Fruit fly (Drosophila melanogaster): ENCODE results near the gene CG43232.

CG43232 gene

dm6 chr2L:6964022-6964434 is 32.1 kb downstream of the CG43232 start, which contains the start of the genes sip2 and Coprox (continued):
- TF ChIP-seq Sox102F (GFP tag; optimal IDR thresholded peaks at IDR 0.05) (no peak), Adf1 (GFP tag; IDR thresholded peaks at IDR 0.05) (no peak), D (optimal IDR thresholded peaks at IDR 0.05) (no peak), D (GFP tag; optimal IDR thresholded peaks at IDR 0.05) (no peak), Ets97D (GFP tag; optimal IDR thresholded peaks at IDR 0.05) (no peak), cg (GFP tag; optimal IDR thresholded peaks at IDR 0.05) (no peak), CG13775 (GFP tag; optimal IDR thresholded peaks at IDR 0.05) (peak; percentile 68), CG1233 (GFP tag; optimal IDR thresholded peaks at IDR 0.05) (no peak), abd-A (tag; optimal IDR thresholded peaks at IDR 0.05) (no peak), CG17912 (GFP tag; optimal IDR thresholded peaks at IDR 0.05) (no peak), Ravus (GFP tag; IDR thresholded peaks at IDR 0.05) (no peak), mld (GFP tag; IDR thresholded peaks at IDR 0.05; ENCODE audit: partially characterized antibody) (no peak), oc (tag; optimal IDR thresholded peaks at IDR 0.05) (no peak), cad (GFP tag; optimal IDR thresholded peaks at IDR 0.05) (no peak), CG1602 (GFP tag; optimal IDR thresholded peaks at IDR 0.05) (peak; percentile 52), CG10321 (GFP tag; IDR thresholded peaks at IDR 0.05) (no peak), dati (GFP tag; IDR thresholded peaks at IDR 0.05) (no peak), slou (GFP tag; optimal IDR thresholded peaks at IDR 0.05) (no peak), CG4617 (GFP tag; optimal IDR thresholded peaks at IDR 0.05; ENCODE audit: borderline replicate concordance) (peak; percentile 21), CG17385 (GFP tag; optimal IDR thresholded peaks at IDR 0.05) (peak; percentile 62), CG11085 (GFP tag; IDR thresholded peaks at IDR 0.05) (no peak), NC2α (GFP tag; optimal IDR thresholded peaks at IDR 0.05) (no peak), CG33213 (GFP tag; optimal IDR thresholded peaks at IDR 0.05) (no peak), CG6854 (GFP tag; optimal IDR thresholded peaks at IDR 0.05) (no peak), CG32532 (GFP tag; IDR thresholded peaks at IDR 0.05) (peak; percentile 78), Ptx1 (GFP tag; IDR thresholded peaks at IDR 0.05) (peak; percentile 53; the same call in 1 of the 2 replicates), dm (GFP tag; optimal IDR thresholded peaks at IDR 0.05) (no peak), wek (GFP tag; optimal IDR thresholded peaks at IDR 0.05) (peak; percentile 95), Ets65A (GFP tag) (peak; percentile 67), Camta (GFP tag; optimal IDR thresholded peaks at IDR 0.05) (no peak), CG15073 (GFP tag; optimal IDR thresholded peaks at IDR 0.05) (no peak), Hr3 (GFP tag; optimal IDR thresholded peaks at IDR 0.05) (peak; percentile 74), dmrt99B (tag; optimal IDR thresholded peaks at IDR 0.05) (no peak), CG32772 (GFP tag; IDR thresholded peaks at IDR 0.05) (peak; percentile 55)

dm6 chr2L:6964632-6965031 is 32.7 kb downstream of the CG43232 start:
- peak; percentile 39 for TF ChIP-seq Med (GFP tag)
- no peak for TF ChIP-seq CG1233 (GFP tag; optimal IDR thresholded peaks at IDR 0.05)
- peak; percentile 1 for TF ChIP-seq sens (GFP tag)
- TF ChIP-seq sisA (GFP tag; IDR thresholded peaks at IDR 0.05) = no peak
- TF ChIP-seq CG6175 (GFP tag; IDR thresholded peaks at IDR 0.05) = no peak
- TF ChIP-seq CG2129 (GFP tag; IDR thresholded peaks at IDR 0.05; ENCODE audit: partially characterized antibody) = no peak
- no peak for TF ChIP-seq CG8765 (GFP tag; IDR thresholded peaks at IDR 0.05)
- TF ChIP-seq CG42726 (GFP tag; IDR thresholded peaks at IDR 0.05; ENCODE audit: partially characterized antibody) = 0 out of 2 replicates have a peak, but pooled peaks have one; percentile 54
- TF ChIP-seq dysf (GFP tag; IDR thresholded peaks at IDR 0.05) = no peak
- TF ChIP-seq hth (optimal IDR thresholded peaks at IDR 0.05) = no peak
- TF ChIP-seq corto (GFP tag; optimal IDR thresholded peaks at IDR 0.05) = no peak
- peak; percentile 28 for TF ChIP-seq MESR4 (GFP tag; optimal IDR thresholded peaks at IDR 0.05)
- no peak for TF ChIP-seq fd64A (GFP tag; optimal IDR thresholded peaks at IDR 0.05)
- peak; percentile 82 for TF ChIP-seq Ets65A (GFP tag)
- TF ChIP-seq nerfin-2 (GFP tag; IDR thresholded peaks at IDR 0.05; ENCODE audit: partially characterized antibody) = peak; percentile 18; the same call in 1 of the 2 replicates
- no peak for TF ChIP-seq CG7357 (GFP tag; IDR thresholded peaks at IDR 0.05)
- TF ChIP-seq Doc3 (GFP tag; IDR thresholded peaks at IDR 0.05; ENCODE audit: partially characterized antibody) = 0 out of 3 replicates have a peak, but pooled peaks have one; percentile 10
- TF ChIP-seq H2.0 (GFP tag; IDR thresholded peaks at IDR 0.05) = no peak
